Worm (Caenorhabditis elegans): Measurements from ENCODE around the gene odr-2.

DNA sequence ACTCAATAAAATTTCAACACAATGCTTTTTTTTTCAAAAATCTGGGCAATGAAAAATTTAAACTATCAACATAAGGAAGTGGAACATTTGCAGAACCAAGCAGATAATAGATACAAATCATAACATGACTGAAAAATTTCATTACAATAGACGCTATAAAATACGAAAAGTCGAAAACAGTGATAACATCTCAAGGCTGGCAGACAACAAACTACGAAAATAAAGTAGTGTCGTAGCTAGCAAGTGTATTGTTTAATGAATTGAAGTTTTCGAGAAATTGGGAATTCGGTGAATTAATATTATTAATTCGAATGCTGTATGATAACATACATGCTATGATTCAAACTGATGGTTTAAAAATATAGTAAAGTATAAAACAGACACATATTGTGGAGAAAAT lies 6.5 kb upstream of the odr-2 start:
- TF ChIP-seq scrt-1 (GFP tag; IDR thresholded peaks at IDR 0.05): no peak
- no peak for TF ChIP-seq sea-1 (GFP tag; conservative IDR thresholded peaks at IDR 0.05)
- TF ChIP-seq ceh-36 (tag; optimal IDR thresholded peaks at IDR 0.05): no peak
- no peak for TF ChIP-seq ama-1 (optimal IDR thresholded peaks at IDR 0.05)
- TF ChIP-seq B0310.2 (tag; optimal IDR thresholded peaks at IDR 0.05): no peak

All from whole organism, early embryonic.